Worm (Caenorhabditis elegans): ENCODE data around the gene C50H2.5.

C50H2.5 gene

ce11 chrV:9930612-9931065 lies 12.1 kb downstream of the C50H2.5 start, which contains the start of the genes rmh-2 and suds-3:
Gene rmh-2, minus strand, starts transcription at chrV:9930775.
Gene suds-3, plus strand, starts transcription at chrV:9931015.
- peak; percentile 1 for TF ChIP-seq nhr-77 (tag; optimal IDR thresholded peaks at IDR 0.05)
- peak; percentile 85 for TF ChIP-seq R02D3.7 (tag; optimal IDR thresholded peaks at IDR 0.05)
- no peak for TF ChIP-seq mdl-1 (tag; optimal IDR thresholded peaks at IDR 0.05)
- TF ChIP-seq nhr-28 (tag; optimal IDR thresholded peaks at IDR 0.05) = peak; percentile 23
- TF ChIP-seq hlh-30 (tag; optimal IDR thresholded peaks at IDR 0.05; ENCODE audit: insufficient read depth) = peak; percentile 27
- no peak for TF ChIP-seq spr-3 (GFP tag; optimal IDR thresholded peaks at IDR 0.05)
- TF ChIP-seq pha-4 (GFP tag; IDR thresholded peaks at IDR 0.05) = 0 out of 2 replicates have a peak, but pooled peaks have one; percentile 32
- TF ChIP-seq pha-4 (tag; optimal IDR thresholded peaks at IDR 0.05) = no peak
- TF ChIP-seq dpl-1 (GFP tag; optimal IDR thresholded peaks at IDR 0.05) = peak; percentile 79

- no peak for TF ChIP-seq F49E8.2 (tag; optimal IDR thresholded peaks at IDR 0.05; ENCODE audit: borderline replicate concordance)
Observed at ce11 chrV:9937435-9937834, 18.9 kb downstream of the C50H2.5 start, which contains the start of gene srj-33. Gene srj-33, minus strand, starts transcription at chrV:9937535.

ce11 chrV:9943039-9943438 lies 24.5 kb downstream of the C50H2.5 start, which contains the start of gene fipr-12:
Gene fipr-12, plus strand, starts transcription at chrV:9943339.
- TF ChIP-seq pha-4 (GFP tag; IDR thresholded peaks at IDR 0.05) (no peak), pha-4 (tag; optimal IDR thresholded peaks at IDR 0.05) (no peak), unc-62 (GFP tag; optimal IDR thresholded peaks at IDR 0.05 in 1 of 2) (peak in 1 of 2 experiments; percentile 70), unc-62 (tag; optimal IDR thresholded peaks at IDR 0.05) (no peak)

ce11 chrV:9944093-9944492 lies 25.6 kb downstream of the C50H2.5 start, which contains the start of gene sre-28:
Gene sre-28, plus strand, starts transcription at chrV:9944393.
- TF ChIP-seq ces-1 (GFP tag; optimal IDR thresholded peaks at IDR 0.05) = no peak
- peak in 1 of 2 experiments; percentile 19 for TF ChIP-seq unc-62 (GFP tag; optimal IDR thresholded peaks at IDR 0.05 in 1 of 2)
- TF ChIP-seq unc-62 (tag; optimal IDR thresholded peaks at IDR 0.05) = no peak
- no peak for TF ChIP-seq unc-130 (GFP tag; optimal IDR thresholded peaks at IDR 0.05)
- no peak for TF ChIP-seq daf-8 (GFP tag; IDR thresholded peaks at IDR 0.05)
- TF ChIP-seq ama-1 (optimal IDR thresholded peaks at IDR 0.05) = no peak
- no peak for TF ChIP-seq zag-1 (tag; optimal IDR thresholded peaks at IDR 0.05)

ce11 chrV:9948840-9949239 lies 30.3 kb downstream of the C50H2.5 start, which contains the start of gene nlp-58:
Gene nlp-58, minus strand, starts transcription at chrV:9948940.
- TF ChIP-seq lin-1 (GFP tag; IDR thresholded peaks at IDR 0.05) (no peak), madf-9 (GFP tag; conservative IDR thresholded peaks at IDR 0.05) (no peak), egl-43 (GFP tag; IDR thresholded peaks at IDR 0.05) (no peak), hlh-30 (tag; optimal IDR thresholded peaks at IDR 0.05; ENCODE audit: insufficient read depth) (no peak), ceh-32 (tag; optimal IDR thresholded peaks at IDR 0.05; ENCODE audit: poor library complexity) (no peak), lin-38 (GFP tag; IDR thresholded peaks at IDR 0.05) (no peak), mep-1 (tag; optimal IDR thresholded peaks at IDR 0.05) (no peak), dmd-6 (GFP tag; IDR thresholded peaks at IDR 0.05) (no peak), ama-1 (optimal IDR thresholded peaks at IDR 0.05) (no peak), lin-13 (GFP tag; optimal IDR thresholded peaks at IDR 0.05) (no peak), nhr-25 (tag; optimal IDR thresholded peaks at IDR 0.05; ENCODE audit: borderline replicate concordance, insufficient read depth) (no peak), ztf-7 (tag; optimal IDR thresholded peaks at IDR 0.05) (no peak), lin-15B (tag; optimal IDR thresholded peaks at IDR 0.05) (no peak), ZK337.2 (GFP tag; IDR thresholded peaks at IDR 0.05) (no peak), jun-1 (tag; optimal IDR thresholded peaks at IDR 0.05) (no peak), zfp-3 (GFP tag; conservative IDR thresholded peaks at IDR 0.05) (no peak), set-16 (GFP tag; IDR thresholded peaks at IDR 0.05) (no peak), nhr-111 (GFP tag; optimal IDR thresholded peaks at IDR 0.05) (no peak)
